Worm (Caenorhabditis elegans) whole organism, young adult: ENCODE results near the gene nep-16.

ENCODE experiments used
- F52B5.7 ChIP-seq: sonication (generic microtip); optimal IDR thresholded peaks from 2 replicates; lab custom pipeline; 2016; ENCODE audit warnings: mild to moderate bottlenecking, missing genetic modification characterization, missing compliant biosample characterization
- ama-1 ChIP-seq, 3 experiments: fragments of 150-350 bp in 1 of 3; sonication (generic microtip) in 2 of 3; optimal IDR thresholded peaks; 2 replicates each; lab custom pipeline; 2014 to 2018; ENCODE audit warnings: missing biosample characterization in 2 of 3, missing genetic modification characterization in 2 of 3, missing genetic modification reagents in 2 of 3
- ceh-100 ChIP-seq: fragments of 200-800 bp; sonication (Bioruptor generic); IDR thresholded peaks from 2 replicates; pipeline ENCODE4 v1.3.6; 2022; ENCODE audit warnings: missing genetic modification reagents, missing genetic modification characterization, missing compliant biosample characterization
- efl-1 ChIP-seq: fragments of 150-350 bp; optimal IDR thresholded peaks from 2 replicates; lab custom pipeline; 2014; ENCODE audit warnings: missing biosample characterization, missing genetic modification reagents, missing genetic modification characterization
- gei-17 ChIP-seq: fragments of 200-800 bp; sonication (Bioruptor generic); optimal IDR thresholded peaks from 2 replicates; lab custom pipeline; 2018; ENCODE audit warnings: mild to moderate bottlenecking, missing genetic modification characterization, missing compliant biosample characterization

- TF ChIP-seq F52B5.7 (tag; lab: Kevin White, UChicago) (no peak), efl-1 (GFP tag; lab: Kevin White, UChicago) (no peak), ama-1 (optimal IDR thresholded peaks at IDR 0.05; lab: Kevin White, UChicago) (no peak), ama-1 (GFP tag; optimal IDR thresholded peaks at IDR 0.05; lab: Kevin White, UChicago) (no peak), gei-17 (GFP tag; lab: Kevin White, UChicago) (no peak), ceh-100 (GFP tag; lab: Robert Waterston, UW) (no peak)
These were observed 18.6 kb downstream of the nep-16 start for ce11 chrIV:7623078-7623477.
